In genomic region chrX:18082674-18083073, dm6 we compare ENCODE assay signal across 1 fruit fly cellular context.
TF ChIP-seq lines count a peak whose summit lies in the region.

No protein-coding gene starts in this region.

TF ChIP-seq in whole organism, embryonic, 481 proteins besides CTCF, POLR2A, EP300 and RAD21 (continued from another document):
- peak; percentile 11 for TF ChIP-seq ash1 (GFP tag; optimal IDR thresholded peaks at IDR 0.05; lab: Kevin White, UChicago)
- no peak for TF ChIP-seq Pdp1 (GFP tag; optimal IDR thresholded peaks at IDR 0.05; lab: Kevin White, UChicago)
- peak; percentile 51 for TF ChIP-seq Asciz (GFP tag; optimal IDR thresholded peaks at IDR 0.05; lab: Kevin White, UChicago)
- TF ChIP-seq CG13296 (GFP tag; optimal IDR thresholded peaks at IDR 0.05; lab: Kevin White, UChicago): peak; percentile 80
- TF ChIP-seq CG7987 (GFP tag; optimal IDR thresholded peaks at IDR 0.05; lab: Kevin White, UChicago): peak; percentile 11
- no peak for TF ChIP-seq Six4 (GFP tag; optimal IDR thresholded peaks at IDR 0.05; lab: Kevin White, UChicago)
- no peak for TF ChIP-seq CG6654 (GFP tag; optimal IDR thresholded peaks at IDR 0.05; lab: Kevin White, UChicago)
- TF ChIP-seq ATbp (GFP tag; optimal IDR thresholded peaks at IDR 0.05; lab: Kevin White, UChicago): peak; percentile 62
- TF ChIP-seq CG9817 (tag; optimal IDR thresholded peaks at IDR 0.05; lab: Kevin White, UChicago): peak; percentile 2
- peak; percentile 5 for TF ChIP-seq CG10209 (GFP tag; optimal IDR thresholded peaks at IDR 0.05; lab: Kevin White, UChicago)
- TF ChIP-seq CG12219 (GFP tag; optimal IDR thresholded peaks at IDR 0.05; lab: Kevin White, UChicago): peak; percentile 24
- no peak for TF ChIP-seq Ets65A (GFP tag; lab: Kevin White, UChicago)
- no peak for TF ChIP-seq CG10366 (GFP tag; IDR thresholded peaks at IDR 0.05; lab: Robert Waterston, UW)
- TF ChIP-seq ase (GFP tag; IDR thresholded peaks at IDR 0.05; lab: Robert Waterston, UW): no peak
- TF ChIP-seq CG34376 (GFP tag; optimal IDR thresholded peaks at IDR 0.05; lab: Kevin White, UChicago): peak; percentile 26
- peak; percentile 37 for TF ChIP-seq CG13424 (tag; optimal IDR thresholded peaks at IDR 0.05; lab: Kevin White, UChicago)
- no peak for TF ChIP-seq slp2 (GFP tag; optimal IDR thresholded peaks at IDR 0.05; lab: Kevin White, UChicago)
- TF ChIP-seq Hey (tag; optimal IDR thresholded peaks at IDR 0.05; lab: Kevin White, UChicago): peak; percentile 43
- peak; percentile 57 for TF ChIP-seq exex (tag; optimal IDR thresholded peaks at IDR 0.05; lab: Kevin White, UChicago)
- TF ChIP-seq Side (GFP tag; optimal IDR thresholded peaks at IDR 0.05; lab: Kevin White, UChicago): no peak
- peak; percentile 46 for TF ChIP-seq odd (GFP tag; optimal IDR thresholded peaks at IDR 0.05; lab: Kevin White, UChicago)
- TF ChIP-seq Dbx (GFP tag; IDR thresholded peaks at IDR 0.05; lab: Robert Waterston, UW): 0 out of 3 replicates have a peak, but pooled peaks have one; percentile 43
- TF ChIP-seq Poxn (GFP tag; IDR thresholded peaks at IDR 0.05; lab: Robert Waterston, UW): no peak
- peak; percentile 45 for TF ChIP-seq CG17912 (GFP tag; optimal IDR thresholded peaks at IDR 0.05; lab: Kevin White, UChicago)
- peak; percentile 63 for TF ChIP-seq caup (GFP tag; optimal IDR thresholded peaks at IDR 0.05; lab: Kevin White, UChicago; ENCODE audit: severe bottlenecking)
- TF ChIP-seq Hmr (GFP tag; optimal IDR thresholded peaks at IDR 0.05; lab: Kevin White, UChicago): peak; percentile 67
- TF ChIP-seq phol (tag; optimal IDR thresholded peaks at IDR 0.05; lab: Kevin White, UChicago): no peak
- no peak for TF ChIP-seq fd96Cb (tag; optimal IDR thresholded peaks at IDR 0.05; lab: Kevin White, UChicago)
- TF ChIP-seq CG2120 (GFP tag; optimal IDR thresholded peaks at IDR 0.05; lab: Kevin White, UChicago): no peak
- peak; percentile 47 for TF ChIP-seq Meics (GFP tag; optimal IDR thresholded peaks at IDR 0.05; lab: Kevin White, UChicago)
- TF ChIP-seq Fer3 (tag; optimal IDR thresholded peaks at IDR 0.05; lab: Kevin White, UChicago): peak; percentile 36
- peak; percentile 30 for TF ChIP-seq CG12659 (GFP tag; optimal IDR thresholded peaks at IDR 0.05; lab: Kevin White, UChicago)
- TF ChIP-seq cwo (GFP tag; optimal IDR thresholded peaks at IDR 0.05; lab: Kevin White, UChicago): peak; percentile 21
- peak; percentile 46 for TF ChIP-seq sens (GFP tag; lab: Kevin White, UChicago)
- peak; percentile 53 for TF ChIP-seq Med (GFP tag; lab: Kevin White, UChicago)
- peak; percentile 72 for TF ChIP-seq CG10543 (GFP tag; optimal IDR thresholded peaks at IDR 0.05; lab: Kevin White, UChicago)
- TF ChIP-seq HHEX (GFP tag; optimal IDR thresholded peaks at IDR 0.05; lab: Kevin White, UChicago): peak; percentile 56
- peak; percentile 35 for TF ChIP-seq fd64A (GFP tag; optimal IDR thresholded peaks at IDR 0.05; lab: Kevin White, UChicago)
- no peak for TF ChIP-seq bowl (GFP tag; IDR thresholded peaks at IDR 0.05; lab: Robert Waterston, UW)
- no peak for TF ChIP-seq vvl (GFP tag; IDR thresholded peaks at IDR 0.05; lab: Robert Waterston, UW)
- TF ChIP-seq salm (tag; optimal IDR thresholded peaks at IDR 0.05; lab: Kevin White, UChicago): peak; percentile 15
- TF ChIP-seq MTF-1 (GFP tag; optimal IDR thresholded peaks at IDR 0.05; lab: Kevin White, UChicago; ENCODE audit: borderline replicate concordance): peak; percentile 48
- TF ChIP-seq ci (GFP tag; IDR thresholded peaks at IDR 0.05; lab: Robert Waterston, UW): peak; percentile 53; the same call in 1 of the 3 replicates
- peak; percentile 28 for TF ChIP-seq schlank (tag; optimal IDR thresholded peaks at IDR 0.05; lab: Kevin White, UChicago)
- peak; percentile 74 for TF ChIP-seq lab (GFP tag; optimal IDR thresholded peaks at IDR 0.05; lab: Kevin White, UChicago)
- no peak for TF ChIP-seq CG2202 (tag; optimal IDR thresholded peaks at IDR 0.05; lab: Kevin White, UChicago)
- peak; percentile 25 for TF ChIP-seq CG1233 (GFP tag; optimal IDR thresholded peaks at IDR 0.05; lab: Kevin White, UChicago)
- peak; percentile 51 for TF ChIP-seq CG15514 (GFP tag; optimal IDR thresholded peaks at IDR 0.05; lab: Kevin White, UChicago)
